Fruit fly (Drosophila melanogaster): ENCODE data around the gene CG31294.

CG31294 gene

DNA sequence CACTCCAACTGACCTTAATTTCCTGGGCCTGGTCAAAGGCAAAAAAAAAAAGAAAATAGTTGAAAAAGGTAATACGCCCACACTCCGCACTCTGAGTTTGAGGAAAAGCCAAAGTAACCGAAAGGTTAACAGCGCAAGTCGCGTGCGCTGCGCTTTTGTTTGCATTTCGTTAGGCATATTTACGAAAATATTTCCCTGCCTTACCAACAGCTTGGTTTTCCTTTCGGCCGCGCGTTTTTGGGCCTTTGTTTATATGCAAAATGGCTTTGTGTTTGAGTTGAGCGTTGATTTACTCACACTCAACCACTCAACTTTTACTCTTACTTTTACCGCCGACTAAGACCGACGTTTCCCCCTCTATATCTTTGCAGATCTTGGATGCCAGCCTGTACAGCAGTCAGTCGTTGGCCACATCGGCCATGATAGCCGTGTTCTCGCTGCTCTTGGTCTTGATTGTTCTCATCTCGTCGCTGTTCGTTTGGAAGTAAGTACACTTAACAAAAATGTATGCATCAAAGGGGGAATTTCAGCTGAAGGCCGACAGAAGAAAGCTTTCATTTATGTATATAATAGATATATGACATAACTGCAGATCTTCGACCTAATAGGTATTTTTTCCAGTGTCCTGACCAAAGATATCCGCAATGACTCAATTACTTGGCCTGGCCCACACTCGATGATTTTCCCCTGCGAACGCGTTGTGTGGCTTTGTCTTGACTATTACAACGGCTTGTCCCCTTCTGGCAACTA lies 37.4 kb downstream of the CG31294 start:
- TF ChIP-seq rn (GFP tag; IDR thresholded peaks at IDR 0.05) (no peak), CG13204 (GFP tag; optimal IDR thresholded peaks at IDR 0.05) (no peak), Snoo (tag; optimal IDR thresholded peaks at IDR 0.05) (no peak), CG12605 (GFP tag; IDR thresholded peaks at IDR 0.05) (no peak), Pif1A (GFP tag; optimal IDR thresholded peaks at IDR 0.05) (no peak), EcR (GFP tag; optimal IDR thresholded peaks at IDR 0.05) (no peak), CG8301 (tag; optimal IDR thresholded peaks at IDR 0.05) (peak; percentile 58), Pif1B (GFP tag; optimal IDR thresholded peaks at IDR 0.05) (no peak), CG8159 (tag; optimal IDR thresholded peaks at IDR 0.05) (no peak), CG14655 (GFP tag; optimal IDR thresholded peaks at IDR 0.05) (peak; percentile 52), D1 (tag; optimal IDR thresholded peaks at IDR 0.05) (no peak), CG34367 (tag; optimal IDR thresholded peaks at IDR 0.05) (no peak), fd96Ca (GFP tag; IDR thresholded peaks at IDR 0.05) (peak; percentile 66), CG4496 (GFP tag; IDR thresholded peaks at IDR 0.05) (no peak), gl (tag; optimal IDR thresholded peaks at IDR 0.05) (no peak), CG10348 (GFP tag; IDR thresholded peaks at IDR 0.05) (no peak), CG17806 (tag; optimal IDR thresholded peaks at IDR 0.05) (peak; percentile 24), CG9948 (tag; optimal IDR thresholded peaks at IDR 0.05) (peak; percentile 4), CG32121 (GFP tag; IDR thresholded peaks at IDR 0.05) (no peak), Ets98B (GFP tag; IDR thresholded peaks at IDR 0.05) (peak; percentile 19; the same call in 1 of the 2 replicates)

DNA sequence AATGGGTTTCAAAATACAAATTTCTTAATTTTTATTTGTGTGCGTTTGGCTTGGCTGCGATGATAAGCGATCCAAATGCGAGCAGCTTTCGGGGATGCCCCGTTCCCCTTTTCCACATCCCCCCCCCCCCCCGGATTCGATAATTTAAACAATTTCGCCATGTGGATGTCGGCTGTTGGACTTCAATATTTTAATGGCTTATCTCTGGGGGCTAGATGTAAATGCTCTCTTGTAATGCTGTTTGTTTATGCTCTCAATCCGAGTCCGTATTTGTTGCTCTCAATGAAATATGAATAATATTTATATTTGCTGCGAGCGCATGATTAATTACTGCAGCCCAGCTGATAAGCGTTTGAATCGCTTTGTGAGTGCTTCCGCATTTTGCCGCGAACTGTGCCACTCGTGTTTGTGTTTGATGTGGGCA lies 38.8 kb downstream of the CG31294 start:
- no peak for TF ChIP-seq CG8159 (tag; optimal IDR thresholded peaks at IDR 0.05)
- TF ChIP-seq CG14655 (GFP tag; optimal IDR thresholded peaks at IDR 0.05) = no peak
- TF ChIP-seq CG9948 (tag; optimal IDR thresholded peaks at IDR 0.05) = no peak
- TF ChIP-seq CG10348 (GFP tag; IDR thresholded peaks at IDR 0.05) = no peak
- TF ChIP-seq CG12605 (GFP tag; IDR thresholded peaks at IDR 0.05) = no peak
- TF ChIP-seq Pif1A (GFP tag; optimal IDR thresholded peaks at IDR 0.05) = no peak
- no peak for TF ChIP-seq Ets98B (GFP tag; IDR thresholded peaks at IDR 0.05)
- TF ChIP-seq CG17806 (tag; optimal IDR thresholded peaks at IDR 0.05) = no peak
- TF ChIP-seq CG32121 (GFP tag; IDR thresholded peaks at IDR 0.05) = no peak
- no peak for TF ChIP-seq CG34367 (tag; optimal IDR thresholded peaks at IDR 0.05)
- TF ChIP-seq Pif1B (GFP tag; optimal IDR thresholded peaks at IDR 0.05) = no peak
- TF ChIP-seq Snoo (tag; optimal IDR thresholded peaks at IDR 0.05) = no peak
- no peak for TF ChIP-seq fd96Ca (GFP tag; IDR thresholded peaks at IDR 0.05)
- no peak for TF ChIP-seq EcR (GFP tag; optimal IDR thresholded peaks at IDR 0.05)
- no peak for TF ChIP-seq CG15710 (tag; optimal IDR thresholded peaks at IDR 0.05)
- no peak for TF ChIP-seq CG4496 (GFP tag; IDR thresholded peaks at IDR 0.05)
- no peak for TF ChIP-seq rn (GFP tag; IDR thresholded peaks at IDR 0.05)
- TF ChIP-seq D1 (tag; optimal IDR thresholded peaks at IDR 0.05) = no peak

DNA sequence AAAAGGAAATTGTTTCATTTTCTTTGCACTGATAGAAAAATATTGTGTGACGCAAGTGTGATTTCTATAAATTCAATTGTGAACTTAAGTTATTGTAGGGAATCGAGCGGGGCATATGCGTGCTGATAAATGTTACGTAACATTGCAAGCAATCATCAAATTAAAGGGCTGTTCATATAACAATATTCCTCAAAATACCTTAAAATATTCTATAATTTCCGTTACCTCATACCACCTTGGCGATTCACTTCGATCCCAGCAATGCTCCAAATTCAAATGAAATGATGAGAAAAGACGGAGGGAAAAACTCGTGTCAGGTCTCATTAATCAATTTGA lies 39.3 kb downstream of the CG31294 start:
- TF ChIP-seq CG15710 (tag; optimal IDR thresholded peaks at IDR 0.05) (no peak), CG10348 (GFP tag; IDR thresholded peaks at IDR 0.05) (no peak)

DNA sequence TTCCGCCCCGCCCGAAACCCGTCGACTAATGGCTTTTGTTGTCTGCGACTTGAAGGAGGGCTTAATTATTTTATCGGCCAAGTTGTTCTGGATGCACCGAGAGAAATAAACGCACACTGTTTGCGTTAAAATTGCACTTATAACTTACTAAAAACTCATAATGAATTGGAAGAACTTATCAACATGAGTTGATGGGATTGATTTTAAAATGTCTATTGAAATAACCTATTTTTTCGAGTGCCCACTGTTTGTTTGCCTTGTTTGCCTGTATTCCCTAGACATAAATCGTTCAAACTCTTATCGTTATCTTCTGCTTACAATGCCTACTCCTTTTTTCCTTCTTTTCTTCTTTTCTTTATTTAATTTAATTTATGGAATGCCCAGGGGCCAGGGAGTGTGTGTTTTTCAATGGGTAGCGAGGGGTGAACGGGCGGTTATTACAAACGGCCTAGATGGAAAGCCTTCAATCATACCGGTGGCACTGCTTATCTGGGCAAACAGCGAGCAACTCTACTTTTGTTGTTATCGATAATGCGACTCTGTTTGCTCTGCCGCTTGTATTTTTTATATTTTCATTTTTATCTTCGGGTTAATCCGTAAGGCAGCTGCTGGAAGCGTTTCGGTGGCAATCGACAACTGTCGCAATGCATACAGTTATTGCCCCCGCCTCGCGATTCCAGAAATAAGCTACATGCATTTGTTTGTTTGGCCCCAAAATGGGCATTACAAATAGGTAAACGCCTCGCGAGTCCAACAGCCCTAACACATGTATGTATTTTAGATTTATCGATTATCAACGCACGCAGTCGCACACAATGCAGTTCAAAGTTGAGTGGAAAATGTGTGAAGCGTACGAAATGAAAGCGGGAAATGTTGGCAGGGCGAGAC lies 40.0 kb downstream of the CG31294 start:
- TF ChIP-seq CG14655 (GFP tag; optimal IDR thresholded peaks at IDR 0.05) = peak; percentile 54
- TF ChIP-seq Pif1B (GFP tag; optimal IDR thresholded peaks at IDR 0.05) = peak; percentile 24
- no peak for TF ChIP-seq D1 (tag; optimal IDR thresholded peaks at IDR 0.05)
- TF ChIP-seq CG12605 (GFP tag; IDR thresholded peaks at IDR 0.05) = peak; percentile 16; the same call in 1 of the 2 replicates
- TF ChIP-seq fd96Ca (GFP tag; IDR thresholded peaks at IDR 0.05) = peak; percentile 62
- TF ChIP-seq CG8301 (tag; optimal IDR thresholded peaks at IDR 0.05) = no peak
- TF ChIP-seq CG15710 (tag; optimal IDR thresholded peaks at IDR 0.05) = peak; percentile 38
- TF ChIP-seq CG9948 (tag; optimal IDR thresholded peaks at IDR 0.05) = peak; percentile 11
- TF ChIP-seq CG17806 (tag; optimal IDR thresholded peaks at IDR 0.05) = no peak
- TF ChIP-seq CG34367 (tag; optimal IDR thresholded peaks at IDR 0.05) = peak; percentile 9
- TF ChIP-seq Ets98B (GFP tag; IDR thresholded peaks at IDR 0.05) = peak; percentile 39
- peak; percentile 21; the same call in 1 of the 2 replicates for TF ChIP-seq rn (GFP tag; IDR thresholded peaks at IDR 0.05)
- peak; percentile 19 for TF ChIP-seq CG8159 (tag; optimal IDR thresholded peaks at IDR 0.05)
- TF ChIP-seq CG13204 (GFP tag; optimal IDR thresholded peaks at IDR 0.05) = no peak
- TF ChIP-seq CG4496 (GFP tag; IDR thresholded peaks at IDR 0.05) = 0 out of 3 replicates have a peak, but pooled peaks have one; percentile 30
- no peak for TF ChIP-seq Snoo (tag; optimal IDR thresholded peaks at IDR 0.05)
- peak; percentile 7 for TF ChIP-seq EcR (GFP tag; optimal IDR thresholded peaks at IDR 0.05)
- TF ChIP-seq CG32121 (GFP tag; IDR thresholded peaks at IDR 0.05) = peak; percentile 45; the same call in 1 of the 2 replicates

DNA sequence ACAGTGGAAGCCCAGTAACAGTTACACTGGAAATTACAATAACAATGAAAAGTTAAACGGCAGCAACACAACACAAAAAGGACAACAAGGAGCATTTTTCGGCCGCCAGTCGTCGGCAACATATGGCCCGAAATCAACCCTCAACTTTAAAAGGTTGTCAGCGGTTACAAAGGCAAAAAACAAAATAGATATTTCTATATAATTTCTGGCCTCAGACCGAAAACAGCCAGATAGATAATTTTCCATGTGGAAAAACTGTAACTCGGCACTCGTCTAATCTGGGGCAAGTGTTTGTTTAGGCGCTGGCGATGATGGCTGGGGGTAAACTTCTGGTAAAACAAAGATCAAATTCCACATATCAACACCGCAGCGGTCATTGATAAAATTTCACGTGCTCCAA lies 43.1 kb downstream of the CG31294 start:
- no peak for TF ChIP-seq CG34367 (tag; optimal IDR thresholded peaks at IDR 0.05)

DNA sequence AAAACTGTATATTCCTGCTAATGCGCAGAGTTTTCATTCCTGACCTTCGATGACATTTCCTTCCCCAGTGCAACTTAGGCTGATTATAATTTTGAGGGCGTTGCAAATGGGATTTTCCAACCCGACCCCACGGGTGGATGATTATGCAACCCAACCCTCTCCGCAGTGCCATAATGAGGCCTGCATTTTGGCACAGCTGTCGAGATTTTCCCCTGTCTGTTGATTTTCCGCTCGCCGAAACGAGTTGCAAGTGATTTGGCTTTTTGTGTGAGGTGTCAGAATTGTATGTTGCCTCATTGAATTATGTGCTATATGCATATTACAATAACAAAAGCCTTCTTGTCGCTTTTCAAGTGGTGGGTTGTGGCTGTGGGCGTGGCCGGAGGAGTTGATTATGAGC lies 44.1 kb downstream of the CG31294 start:
- no peak for TF ChIP-seq CG13204 (GFP tag; optimal IDR thresholded peaks at IDR 0.05)
- no peak for TF ChIP-seq CG32121 (GFP tag; IDR thresholded peaks at IDR 0.05)
- no peak for TF ChIP-seq gl (tag; optimal IDR thresholded peaks at IDR 0.05)
- TF ChIP-seq Pif1B (GFP tag; optimal IDR thresholded peaks at IDR 0.05) = no peak
- TF ChIP-seq Pif1A (GFP tag; optimal IDR thresholded peaks at IDR 0.05) = no peak
- no peak for TF ChIP-seq Ets98B (GFP tag; IDR thresholded peaks at IDR 0.05)
- TF ChIP-seq rn (GFP tag; IDR thresholded peaks at IDR 0.05) = no peak
- TF ChIP-seq CG10348 (GFP tag; IDR thresholded peaks at IDR 0.05) = no peak
- no peak for TF ChIP-seq CG34367 (tag; optimal IDR thresholded peaks at IDR 0.05)
- no peak for TF ChIP-seq CG12605 (GFP tag; IDR thresholded peaks at IDR 0.05)
- no peak for TF ChIP-seq CG4496 (GFP tag; IDR thresholded peaks at IDR 0.05)
- no peak for TF ChIP-seq CG14655 (GFP tag; optimal IDR thresholded peaks at IDR 0.05)
- no peak for TF ChIP-seq CG9948 (tag; optimal IDR thresholded peaks at IDR 0.05)
- TF ChIP-seq CG17806 (tag; optimal IDR thresholded peaks at IDR 0.05) = no peak
